Worm (Caenorhabditis elegans) whole organism, L3 larva: ENCODE results near the gene srx-84.

ENCODE experiments used
- R02D3.7 ChIP-seq: fragments of 150-350 bp; optimal IDR thresholded peaks from 2 replicates; lab custom pipeline; 2014; ENCODE audit warnings: missing biosample characterization, missing genetic modification characterization
- aly-2 ChIP-seq: fragments of 150-350 bp; optimal IDR thresholded peaks from 2 replicates; lab custom pipeline; 2014; ENCODE audit warnings: missing biosample characterization, missing genetic modification characterization
- ama-1 ChIP-seq: fragments of 150-350 bp; optimal IDR thresholded peaks from 2 replicates; lab custom pipeline; 2018
- ceh-16 ChIP-seq: sonication (generic microtip); optimal IDR thresholded peaks from 2 replicates; lab custom pipeline; 2017; ENCODE audit warnings: missing biosample characterization, missing genetic modification characterization
- ceh-28 ChIP-seq: fragments of 150-350 bp; optimal IDR thresholded peaks from 2 replicates; lab custom pipeline; 2014; ENCODE audit warnings: missing biosample characterization, missing genetic modification reagents, missing genetic modification characterization
- ceh-82 ChIP-seq: fragments of 150-350 bp; optimal IDR thresholded peaks from 2 replicates; lab custom pipeline; 2014; ENCODE audit warnings: missing biosample characterization, missing genetic modification characterization
- ceh-9 ChIP-seq: sonication (generic microtip); optimal IDR thresholded peaks from 2 replicates; lab custom pipeline; 2018; ENCODE audit warnings: missing biosample characterization, missing genetic modification characterization
- daf-12 ChIP-seq: fragments of 150-350 bp; optimal IDR thresholded peaks from 2 replicates; lab custom pipeline; 2014; ENCODE audit warnings: missing biosample characterization, missing genetic modification reagents, missing genetic modification characterization
- egl-27 ChIP-seq: sonication (generic microtip); optimal IDR thresholded peaks from 4 replicates; lab custom pipeline; 2017; ENCODE audit warnings: missing biosample characterization, missing genetic modification reagents, missing genetic modification characterization
- elt-1 ChIP-seq: fragments of 150-350 bp; optimal IDR thresholded peaks from 2 replicates; lab custom pipeline; 2014; ENCODE audit warnings: missing biosample characterization, missing genetic modification characterization
- elt-2 ChIP-seq: sonication (generic microtip); optimal IDR thresholded peaks from 2 replicates; lab custom pipeline; 2016; ENCODE audit warnings: missing genetic modification reagents, mild to moderate bottlenecking, missing genetic modification characterization, missing compliant biosample characterization
- elt-3 ChIP-seq, 3 experiments: fragments of 150-350 bp in 1 of 3; sonication (generic microtip) in 2 of 3; optimal IDR thresholded peaks; 2 replicates in 2 of 3; 4 replicates in 1 of 3; lab custom pipeline; 2014 to 2017; ENCODE audit warnings: missing biosample characterization in 3 of 3, missing genetic modification characterization in 3 of 3
- fkh-10 ChIP-seq: sonication (generic microtip); optimal IDR thresholded peaks from 2 replicates; lab custom pipeline; 2017; ENCODE audit warnings: missing biosample characterization, missing genetic modification reagents, missing genetic modification characterization
- fkh-2 ChIP-seq: fragments of 150-350 bp; optimal IDR thresholded peaks from 2 replicates; lab custom pipeline; 2014; ENCODE audit warnings: missing biosample characterization, missing genetic modification reagents, missing genetic modification characterization
- fos-1 ChIP-seq: fragments of 150-350 bp; optimal IDR thresholded peaks from 2 replicates; lab custom pipeline; 2014; ENCODE audit warnings: missing biosample characterization, missing genetic modification characterization
- hmg-11 ChIP-seq: sonication (generic microtip); optimal IDR thresholded peaks from 2 replicates; lab custom pipeline; 2016; ENCODE audit warnings: missing genetic modification characterization, missing compliant biosample characterization
- jun-1 ChIP-seq: fragments of 150-350 bp; optimal IDR thresholded peaks from 2 replicates; lab custom pipeline; 2014; ENCODE audit warnings: missing biosample characterization, missing genetic modification reagents, missing genetic modification characterization
- lin-15B ChIP-seq: fragments of 150-350 bp; optimal IDR thresholded peaks from 2 replicates; lab custom pipeline; 2014; ENCODE audit warnings: missing biosample characterization, missing genetic modification characterization
- lin-39 ChIP-seq: fragments of 150-350 bp; optimal IDR thresholded peaks from 2 replicates; lab custom pipeline; 2018; ENCODE audit warnings: missing biosample characterization, missing genetic modification reagents, missing genetic modification characterization
- lsy-12 ChIP-seq: sonication (generic microtip); optimal IDR thresholded peaks from 2 replicates; lab custom pipeline; 2016; ENCODE audit warnings: mild to moderate bottlenecking, missing genetic modification characterization, missing compliant biosample characterization
- mdl-1 ChIP-seq: fragments of 150-350 bp; optimal IDR thresholded peaks from 2 replicates; lab custom pipeline; 2014; ENCODE audit warnings: missing biosample characterization, missing genetic modification characterization
- mml-1 ChIP-seq: fragments of 150-350 bp; sonication (generic microtip); optimal IDR thresholded peaks from 3 replicates; lab custom pipeline; 2014; ENCODE audit warnings: missing biosample characterization, missing genetic modification characterization
- nfya-1 ChIP-seq: sonication (generic microtip); optimal IDR thresholded peaks from 2 replicates; lab custom pipeline; 2017; ENCODE audit warnings: missing genetic modification characterization, mild to moderate bottlenecking, missing compliant biosample characterization, antibody characterized with exemption, moderate library complexity; ENCODE audit not compliant: insufficient read depth
- nhr-23 ChIP-seq: fragments of 150-350 bp; optimal IDR thresholded peaks from 2 replicates; lab custom pipeline; 2014; ENCODE audit warnings: missing biosample characterization, missing genetic modification reagents, missing genetic modification characterization
- nhr-237 ChIP-seq: fragments of 150-350 bp; optimal IDR thresholded peaks from 2 replicates; lab custom pipeline; 2014; ENCODE audit warnings: missing biosample characterization, missing genetic modification characterization
- nhr-25 ChIP-seq: sonication (generic microtip); optimal IDR thresholded peaks from 2 replicates; lab custom pipeline; 2017; ENCODE audit warnings: missing biosample characterization, missing genetic modification characterization
- nhr-43 ChIP-seq: sonication (generic microtip); optimal IDR thresholded peaks from 2 replicates; lab custom pipeline; 2016; ENCODE audit warnings: mild to moderate bottlenecking, missing genetic modification characterization, missing compliant biosample characterization; ENCODE audit not compliant: poor library complexity, severe bottlenecking
- nhr-67 ChIP-seq: fragments of 150-350 bp; optimal IDR thresholded peaks from 2 replicates; lab custom pipeline; 2014; ENCODE audit warnings: missing biosample characterization, missing genetic modification characterization
- nhr-76 ChIP-seq: fragments of 150-350 bp; sonication (generic microtip); optimal IDR thresholded peaks from 5 replicates; lab custom pipeline; 2014; ENCODE audit warnings: missing biosample characterization, missing genetic modification characterization
- nhr-77 ChIP-seq: fragments of 150-350 bp; optimal IDR thresholded peaks from 2 replicates; lab custom pipeline; 2014; ENCODE audit warnings: missing biosample characterization, missing genetic modification characterization
- pha-4 ChIP-seq: fragments of 150-350 bp; optimal IDR thresholded peaks from 2 replicates; lab custom pipeline; 2014; ENCODE audit warnings: missing biosample characterization, missing genetic modification reagents, missing genetic modification characterization
- sea-2 ChIP-seq: fragments of 150-350 bp; sonication (generic microtip); optimal IDR thresholded peaks from 4 replicates; lab custom pipeline; 2014; ENCODE audit warnings: missing biosample characterization, missing genetic modification reagents, missing genetic modification characterization
- skn-1 ChIP-seq: fragments of 150-350 bp; optimal IDR thresholded peaks from 2 replicates; lab custom pipeline; 2014; ENCODE audit warnings: missing biosample characterization, missing genetic modification characterization
- snpc-4 ChIP-seq: fragments of 150-350 bp; optimal IDR thresholded peaks from 2 replicates; lab custom pipeline; 2014; ENCODE audit warnings: missing biosample characterization, missing genetic modification characterization
- unc-39 ChIP-seq: sonication (generic microtip); optimal IDR thresholded peaks from 4 replicates; lab custom pipeline; 2017; ENCODE audit warnings: missing biosample characterization, missing genetic modification characterization
- unc-62 ChIP-seq: fragments of 150-350 bp; sonication (generic microtip); optimal IDR thresholded peaks from 4 replicates; lab custom pipeline; 2014; ENCODE audit warnings: missing biosample characterization, missing genetic modification reagents, missing genetic modification characterization
- zag-1 ChIP-seq: fragments of 150-350 bp; optimal IDR thresholded peaks from 2 replicates; lab custom pipeline; 2014; ENCODE audit warnings: missing biosample characterization, missing genetic modification characterization
- ztf-11 ChIP-seq: fragments of 150-350 bp; optimal IDR thresholded peaks from 2 replicates; lab custom pipeline; 2014; ENCODE audit warnings: missing biosample characterization, missing genetic modification characterization
- ztf-4 ChIP-seq: fragments of 150-350 bp; optimal IDR thresholded peaks from 2 replicates; lab custom pipeline; 2014; ENCODE audit warnings: missing biosample characterization, missing genetic modification characterization

The srx-84 gene

ce11 chrV:11589433-11589832 lies 9.5 kb upstream of the srx-84 start, which contains the start of gene srx-82:
TSS of gene srx-82 (plus strand) at chrV:11589733.
- no peak for TF ChIP-seq fkh-10 (GFP tag; lab: Kevin White, UChicago)
- TF ChIP-seq lin-15B = no peak
- no peak for TF ChIP-seq fos-1 (tag; lab: Kevin White, UChicago)
- no peak for TF ChIP-seq unc-39 (tag; lab: Kevin White, UChicago)
- no peak for TF ChIP-seq snpc-4 (tag; lab: Kevin White, UChicago)
- no peak for TF ChIP-seq ceh-28
- no peak for TF ChIP-seq skn-1 (tag; lab: Kevin White, UChicago)
- no peak for TF ChIP-seq elt-1 (tag; lab: Kevin White, UChicago)
- TF ChIP-seq ztf-11 (tag; lab: Kevin White, UChicago) = no peak
- no peak for TF ChIP-seq nhr-76 (tag; lab: Kevin White, UChicago)
- no peak for TF ChIP-seq fkh-2

DNA sequence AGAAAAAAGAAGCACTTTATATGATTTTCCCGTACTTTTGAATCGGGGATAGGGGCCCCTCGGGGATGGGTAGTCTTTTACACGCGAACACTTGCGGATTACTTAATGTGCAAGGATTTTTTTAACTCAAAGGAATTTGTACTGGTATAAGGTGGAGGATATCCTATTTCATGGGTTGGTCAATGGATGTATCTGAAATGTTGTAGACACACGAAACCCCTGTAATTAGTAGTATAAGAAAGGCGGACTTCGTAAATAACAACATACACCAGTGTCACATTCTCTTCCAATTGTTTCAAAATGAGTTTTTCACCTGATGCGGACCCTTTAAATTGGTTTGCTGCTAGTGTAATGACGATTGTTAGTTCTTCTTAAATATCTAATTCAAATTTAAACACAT lies 5.5 kb upstream of the srx-84 start, which contains the start of gene srx-80:
Gene srx-80, plus strand, starts transcription at position 301 of the 400 bp plus-strand sequence.
- TF ChIP-seq egl-27 (tag; lab: Kevin White, UChicago) (no peak), nhr-25 (tag; lab: Kevin White, UChicago) (no peak), R02D3.7 (no peak), elt-3 (tag; optimal IDR thresholded peaks at IDR 0.05; lab: Kevin White, UChicago) (no peak), pha-4 (tag; lab: Kevin White, UChicago) (no peak), ama-1 (lab: Kevin White, UChicago) (no peak), elt-2 (tag; lab: Kevin White, UChicago) (no peak), ztf-4 (tag; lab: Kevin White, UChicago) (no peak), skn-1 (tag; lab: Kevin White, UChicago) (no peak), nhr-43 (tag; lab: Kevin White, UChicago) (no peak), unc-62 (GFP tag; lab: Kevin White, UChicago) (no peak), ceh-28 (no peak), daf-12 (tag; lab: Kevin White, UChicago) (no peak)

DNA sequence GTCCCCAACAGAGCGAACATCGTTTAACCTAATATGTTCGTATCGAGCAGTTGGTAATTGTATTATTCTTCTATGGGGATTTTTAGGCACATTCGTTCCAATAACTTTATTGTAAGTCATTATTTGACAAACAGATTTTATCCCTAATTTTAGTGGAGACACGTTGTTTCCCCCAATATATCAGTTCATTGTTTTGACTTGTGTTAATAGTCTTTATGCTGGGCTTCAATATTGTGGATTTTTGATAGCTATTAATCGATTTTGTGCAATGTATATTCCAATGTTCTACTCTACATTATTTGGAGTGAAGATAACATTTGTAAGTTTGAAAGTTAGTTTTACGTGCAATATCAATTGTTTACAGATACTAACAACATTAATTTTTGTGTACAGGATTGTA lies 5.0 kb upstream of the srx-84 start:
- no peak for TF ChIP-seq R02D3.7
- TF ChIP-seq elt-1 (tag; lab: Kevin White, UChicago) = no peak
- no peak for TF ChIP-seq fos-1 (tag; lab: Kevin White, UChicago)
- TF ChIP-seq nhr-77 (tag; lab: Kevin White, UChicago) = no peak
- no peak for TF ChIP-seq nhr-43 (tag; lab: Kevin White, UChicago)
- no peak for TF ChIP-seq fkh-10 (GFP tag; lab: Kevin White, UChicago)
- TF ChIP-seq nhr-67 = no peak
- TF ChIP-seq zag-1 (tag; lab: Kevin White, UChicago) = no peak
- no peak for TF ChIP-seq mml-1 (tag; lab: Kevin White, UChicago)
- no peak for TF ChIP-seq lin-39 (tag; lab: Kevin White, UChicago)
- TF ChIP-seq sea-2 (GFP tag; lab: Kevin White, UChicago) = no peak
- TF ChIP-seq nfya-1 (tag; lab: Kevin White, UChicago) = no peak
- no peak for TF ChIP-seq ceh-82
- TF ChIP-seq aly-2 (tag; lab: Kevin White, UChicago) = no peak
- no peak for TF ChIP-seq mdl-1 (tag; lab: Kevin White, UChicago)
- TF ChIP-seq hmg-11 (tag; lab: Kevin White, UChicago) = no peak
- no peak for TF ChIP-seq nhr-23 (tag; lab: Kevin White, UChicago)
- no peak for TF ChIP-seq jun-1 (tag; lab: Kevin White, UChicago)
- no peak for TF ChIP-seq ceh-28

DNA sequence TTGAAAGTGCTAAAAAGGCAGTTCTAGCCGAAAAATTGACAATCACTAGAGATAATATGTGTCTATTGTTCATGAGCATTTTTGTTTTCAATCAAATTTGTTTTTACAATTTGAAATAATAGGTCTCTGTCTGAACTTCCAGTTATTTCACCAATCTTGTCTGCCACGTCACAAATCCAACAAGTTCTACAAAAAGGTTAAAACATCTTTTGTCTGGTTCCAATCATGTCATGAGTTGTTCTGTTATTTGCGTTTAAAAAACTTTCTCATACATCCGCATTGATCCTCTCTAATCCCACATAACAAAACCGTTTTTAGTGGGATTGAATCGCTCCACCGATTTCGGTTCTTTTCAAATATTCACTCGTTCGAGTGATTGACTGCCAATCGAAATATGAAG lies 1.9 kb downstream of the srx-84 start, which contains the start of gene F35B12.9:
Gene F35B12.9, plus strand, starts transcription at position 372 of the 400 bp plus-strand sequence.
- TF ChIP-seq snpc-4 (tag; lab: Kevin White, UChicago) = no peak
- no peak for TF ChIP-seq lsy-12 (tag; lab: Kevin White, UChicago)
- no peak for TF ChIP-seq ceh-9
- TF ChIP-seq sea-2 (GFP tag; lab: Kevin White, UChicago) = no peak
- no peak for TF ChIP-seq ceh-16
- no peak for TF ChIP-seq nhr-237 (tag; lab: Kevin White, UChicago)
- TF ChIP-seq nhr-43 (tag; lab: Kevin White, UChicago) = no peak
- TF ChIP-seq nhr-67 = no peak
- no peak for TF ChIP-seq lin-39 (tag; lab: Kevin White, UChicago)
- TF ChIP-seq elt-3 (tag; optimal IDR thresholded peaks at IDR 0.05; lab: Kevin White, UChicago) = no peak
- TF ChIP-seq ceh-82 = no peak
- TF ChIP-seq aly-2 (tag; lab: Kevin White, UChicago) = no peak
- TF ChIP-seq ceh-28 = no peak
- TF ChIP-seq, all 47 proteins: peak for 0
